Fruit fly (Drosophila melanogaster) whole organism, embryonic: ENCODE results near the gene CG33647.

Experiments used
- ATbp ChIP-seq: fragments of 200-800 bp; sonication (Bioruptor generic); optimal IDR thresholded peaks from 2 replicates; lab custom pipeline; 2017; ENCODE audit warnings: missing biosample characterization, mild to moderate bottlenecking, missing genetic modification characterization, missing genetic modification reagents
- Asciz ChIP-seq: fragments of 200-800 bp; sonication (Bioruptor generic); optimal IDR thresholded peaks from 2 replicates; lab custom pipeline; 2017; ENCODE audit warnings: missing biosample characterization, mild to moderate bottlenecking, missing genetic modification characterization, missing genetic modification reagents
- CG10147 ChIP-seq: fragments of 200-800 bp; sonication (Bioruptor generic); optimal IDR thresholded peaks from 2 replicates; lab custom pipeline; 2019; ENCODE audit warnings: missing biosample characterization, mild to moderate bottlenecking, missing genetic modification characterization, moderate library complexity
- CG10267 ChIP-seq: fragments of 200-800 bp; sonication (Bioruptor generic); optimal IDR thresholded peaks from 2 replicates; lab custom pipeline; 2018; ENCODE audit warnings: missing biosample characterization, mild to moderate bottlenecking, missing genetic modification characterization, moderate library complexity
- CG12659 ChIP-seq: fragments of 200-800 bp; sonication (Bioruptor generic); optimal IDR thresholded peaks from 3 replicates; lab custom pipeline; 2017; ENCODE audit warnings: mild to moderate bottlenecking, missing biosample characterization, missing genetic modification reagents, missing genetic modification characterization
- CG13123 ChIP-seq: fragments of 200-800 bp; sonication (Bioruptor generic); optimal IDR thresholded peaks from 2 replicates; lab custom pipeline; 2016; ENCODE audit warnings: missing biosample characterization, missing genetic modification characterization
- CG14050 ChIP-seq: fragments of 200-800 bp; sonication (Bioruptor generic); IDR thresholded peaks from 3 replicates; pipeline ENCODE4 v1.3.6; 2022; ENCODE audit warnings: missing biosample characterization, missing genetic modification characterization
- CG14667 ChIP-seq: fragments of 200-800 bp; sonication (Bioruptor generic); IDR thresholded peaks from 2 replicates; pipeline ENCODE4 v1.3.6; 2022; ENCODE audit warnings: missing biosample characterization, missing genetic modification characterization
- CG17612 ChIP-seq: fragments of 200-800 bp; sonication (Bioruptor generic); IDR thresholded peaks from 2 replicates; pipeline ENCODE4 v1.3.6; 2022; ENCODE audit warnings: missing biosample characterization, missing genetic modification characterization
- CG17802 ChIP-seq: fragments of 200-800 bp; sonication (Bioruptor generic); optimal IDR thresholded peaks from 2 replicates; lab custom pipeline; 2018; ENCODE audit warnings: missing biosample characterization, mild to moderate bottlenecking, missing genetic modification characterization, moderate library complexity
- CG18262 ChIP-seq: fragments of 200-800 bp; optimal IDR thresholded peaks from 3 replicates; lab custom pipeline; 2019; ENCODE audit warnings: missing biosample characterization, mild to moderate bottlenecking, missing genetic modification characterization, moderate library complexity
- CG18476 ChIP-seq: fragments of 200-800 bp; sonication (Bioruptor generic); optimal IDR thresholded peaks from 2 replicates; lab custom pipeline; 2016; ENCODE audit warnings: missing biosample characterization, mild to moderate bottlenecking, missing genetic modification characterization
- CG18599 ChIP-seq: fragments of 200-800 bp; sonication (Bioruptor generic); optimal IDR thresholded peaks from 3 replicates; lab custom pipeline; 2017; ENCODE audit warnings: missing biosample characterization, missing genetic modification characterization, mild to moderate bottlenecking, moderate library complexity, missing genetic modification reagents
- CG31441 ChIP-seq: fragments of 200-800 bp; sonication (Bioruptor generic); IDR thresholded peaks from 2 replicates; pipeline ENCODE4 v1.3.6; 2022; ENCODE audit warnings: missing biosample characterization, missing genetic modification characterization
- CG33557 ChIP-seq: fragments of 200-800 bp; sonication (Bioruptor generic); optimal IDR thresholded peaks from 2 replicates; lab custom pipeline; 2019; ENCODE audit warnings: missing biosample characterization, mild to moderate bottlenecking, missing genetic modification characterization, moderate library complexity
- CG34376 ChIP-seq: fragments of 200-800 bp; sonication (Bioruptor generic); optimal IDR thresholded peaks from 2 replicates; lab custom pipeline; 2018; ENCODE audit warnings: missing biosample characterization, mild to moderate bottlenecking, missing genetic modification characterization
- CG3726 ChIP-seq: fragments of 200-800 bp; sonication (Bioruptor generic); IDR thresholded peaks from 3 replicates; pipeline ENCODE4, ENCODE4 v1.3.6; 2022; ENCODE audit warnings: missing biosample characterization, missing genetic modification characterization
- CG4617 ChIP-seq: fragments of 200-800 bp; sonication (Bioruptor generic); optimal IDR thresholded peaks from 3 replicates; lab custom pipeline; 2016; ENCODE audit warnings: missing biosample characterization, missing genetic modification characterization, borderline replicate concordance
- CG4730 ChIP-seq: fragments of 200-800 bp; sonication (Bioruptor generic); IDR thresholded peaks from 2 replicates; pipeline ENCODE4 v1.3.6; 2022; ENCODE audit warnings: missing biosample characterization, missing genetic modification characterization
- CG7556 ChIP-seq: fragments of 200-800 bp; sonication (Bioruptor generic); optimal IDR thresholded peaks from 2 replicates; lab custom pipeline; 2017; ENCODE audit warnings: missing biosample characterization, mild to moderate bottlenecking, missing genetic modification characterization
- CG7786 ChIP-seq: fragments of 200-800 bp; sonication (Bioruptor generic); optimal IDR thresholded peaks from 2 replicates; lab custom pipeline; 2016; ENCODE audit warnings: missing biosample characterization, missing genetic modification characterization
- CG8281 ChIP-seq: fragments of 200-800 bp; sonication (Bioruptor generic); optimal IDR thresholded peaks from 2 replicates; lab custom pipeline; 2018; ENCODE audit warnings: missing biosample characterization, mild to moderate bottlenecking, missing genetic modification characterization, moderate library complexity
- CG8388 ChIP-seq: fragments of 200-800 bp; sonication (Bioruptor generic); optimal IDR thresholded peaks from 2 replicates; lab custom pipeline; 2019; ENCODE audit warnings: missing biosample characterization, mild to moderate bottlenecking, missing genetic modification characterization, moderate library complexity
- CG9817 ChIP-seq: fragments of 200-800 bp; sonication (Bioruptor generic); optimal IDR thresholded peaks from 2 replicates; lab custom pipeline; 2018; ENCODE audit warnings: missing biosample characterization, mild to moderate bottlenecking, missing genetic modification characterization, moderate library complexity
- Dref ChIP-seq: fragments of 200-800 bp; sonication (Bioruptor generic); IDR thresholded peaks from 2 replicates; pipeline ENCODE4 v1.3.6; 2022; ENCODE audit warnings: missing biosample characterization, missing genetic modification characterization
- E2f2 ChIP-seq: fragments of 200-800 bp; sonication (Bioruptor generic); IDR thresholded peaks from 2 replicates; pipeline ENCODE4 v1.3.6; 2022; ENCODE audit warnings: missing biosample characterization, missing genetic modification characterization
- Fer3 ChIP-seq: fragments of 200-800 bp; sonication (Bioruptor generic); optimal IDR thresholded peaks from 2 replicates; lab custom pipeline; 2018; ENCODE audit warnings: missing biosample characterization, mild to moderate bottlenecking, missing genetic modification characterization, moderate library complexity
- H15 ChIP-seq: fragments of 200-800 bp; sonication (Bioruptor generic); IDR thresholded peaks from 3 replicates; pipeline ENCODE4 v1.3.6; 2022; ENCODE audit warnings: missing biosample characterization, missing genetic modification characterization
- HLH4C ChIP-seq: fragments of 200-800 bp; sonication (Bioruptor generic); IDR thresholded peaks from 3 replicates; pipeline ENCODE4 v1.3.6; 2022; ENCODE audit warnings: missing biosample characterization, missing genetic modification characterization; ENCODE audit not compliant: partially characterized antibody
- HmgZ ChIP-seq: fragments of 200-800 bp; sonication (Bioruptor generic); optimal IDR thresholded peaks from 2 replicates; lab custom pipeline; 2018; ENCODE audit warnings: missing biosample characterization, mild to moderate bottlenecking, missing genetic modification characterization
- MTF-1 ChIP-seq: fragments of 200-800 bp; sonication (Bioruptor generic); optimal IDR thresholded peaks from 2 replicates; lab custom pipeline; 2018; ENCODE audit warnings: missing biosample characterization, mild to moderate bottlenecking, missing genetic modification characterization, borderline replicate concordance
- Med ChIP-seq: fragments of 200-800 bp; sonication (Bioruptor generic); peaks from one replicate; lab custom pipeline; 2016; ENCODE audit warnings: missing biosample characterization, missing genetic modification characterization, mild to moderate bottlenecking, inconsistent platforms, moderate library complexity
- NfI ChIP-seq: fragments of 200-800 bp; sonication (Bioruptor generic); optimal IDR thresholded peaks from 3 replicates; lab custom pipeline; 2018; ENCODE audit warnings: missing biosample characterization, mild to moderate bottlenecking, missing genetic modification characterization, moderate library complexity
- Oli ChIP-seq: fragments of 200-800 bp; sonication (Bioruptor generic); optimal IDR thresholded peaks from 2 replicates; lab custom pipeline; 2018; ENCODE audit warnings: missing biosample characterization, mild to moderate bottlenecking, missing genetic modification characterization, moderate library complexity
- PHDP ChIP-seq: fragments of 200-800 bp; sonication (Bioruptor generic); optimal IDR thresholded peaks from 3 replicates; lab custom pipeline; 2018; ENCODE audit warnings: missing biosample characterization, mild to moderate bottlenecking, missing genetic modification characterization, moderate library complexity
- Rfx ChIP-seq: fragments of 200-800 bp; sonication (Bioruptor generic); IDR thresholded peaks from 2 replicates; pipeline ENCODE4 v1.3.6; 2022; ENCODE audit warnings: missing biosample characterization, missing genetic modification characterization
- Sox100B ChIP-seq: fragments of 200-800 bp; sonication (Bioruptor generic); optimal IDR thresholded peaks from 3 replicates; lab custom pipeline; 2018; ENCODE audit warnings: missing biosample characterization, mild to moderate bottlenecking, missing genetic modification characterization
- Sox102F ChIP-seq: fragments of 200-800 bp; sonication (Bioruptor generic); optimal IDR thresholded peaks from 2 replicates; lab custom pipeline; 2018; ENCODE audit warnings: missing biosample characterization, mild to moderate bottlenecking, missing genetic modification characterization, moderate library complexity
- abd-A ChIP-seq: fragments of 200-800 bp; sonication (Bioruptor generic); optimal IDR thresholded peaks from 3 replicates; lab custom pipeline; 2019; ENCODE audit warnings: missing biosample characterization, mild to moderate bottlenecking, missing genetic modification characterization, moderate library complexity
- ara ChIP-seq: fragments of 200-800 bp; sonication (Bioruptor generic); IDR thresholded peaks from 2 replicates; pipeline ENCODE4 v1.3.6; 2022; ENCODE audit warnings: missing biosample characterization, missing genetic modification characterization
- ewg ChIP-seq: fragments of 200-800 bp; sonication (Bioruptor generic); optimal IDR thresholded peaks from 3 replicates; lab custom pipeline; 2017; ENCODE audit warnings: mild to moderate bottlenecking, missing biosample characterization, missing genetic modification reagents, missing genetic modification characterization
- exex ChIP-seq: fragments of 200-800 bp; sonication (Bioruptor generic); optimal IDR thresholded peaks from 4 replicates; lab custom pipeline; 2018; ENCODE audit warnings: missing biosample characterization, mild to moderate bottlenecking, missing genetic modification characterization, moderate library complexity
- hb ChIP-seq: fragments of 200-800 bp; sonication (Bioruptor generic); IDR thresholded peaks from 3 replicates; pipeline ENCODE4 v1.3.6; 2022; ENCODE audit warnings: missing biosample characterization, missing genetic modification characterization; ENCODE audit not compliant: partially characterized antibody
- lmd ChIP-seq: fragments of 200-800 bp; sonication (Bioruptor generic); IDR thresholded peaks from 2 replicates; pipeline ENCODE4 v1.3.6; 2022; ENCODE audit warnings: missing biosample characterization, missing genetic modification characterization
- nom ChIP-seq: fragments of 200-800 bp; sonication (Bioruptor generic); optimal IDR thresholded peaks from 2 replicates; lab custom pipeline; 2017; ENCODE audit warnings: missing biosample characterization, missing genetic modification characterization, mild to moderate bottlenecking, moderate library complexity, missing genetic modification reagents
- onecut ChIP-seq: fragments of 200-800 bp; sonication (Bioruptor generic); IDR thresholded peaks from 2 replicates; pipeline ENCODE4 v1.3.6; 2022; ENCODE audit warnings: missing biosample characterization, missing genetic modification characterization
- phol ChIP-seq: fragments of 200-800 bp; sonication (Bioruptor generic); optimal IDR thresholded peaks from 3 replicates; lab custom pipeline; 2018; ENCODE audit warnings: missing biosample characterization, mild to moderate bottlenecking, missing genetic modification characterization, moderate library complexity
- row ChIP-seq: fragments of 200-800 bp; sonication (Bioruptor generic); IDR thresholded peaks from 3 replicates; pipeline ENCODE4 v1.3.6; 2022; ENCODE audit warnings: missing biosample characterization, missing genetic modification characterization
- scrt ChIP-seq: fragments of 200-800 bp; sonication (Bioruptor generic); optimal IDR thresholded peaks from 2 replicates; lab custom pipeline; 2018; ENCODE audit warnings: missing biosample characterization, mild to moderate bottlenecking, missing genetic modification characterization, moderate library complexity

The CG33647 gene

DNA sequence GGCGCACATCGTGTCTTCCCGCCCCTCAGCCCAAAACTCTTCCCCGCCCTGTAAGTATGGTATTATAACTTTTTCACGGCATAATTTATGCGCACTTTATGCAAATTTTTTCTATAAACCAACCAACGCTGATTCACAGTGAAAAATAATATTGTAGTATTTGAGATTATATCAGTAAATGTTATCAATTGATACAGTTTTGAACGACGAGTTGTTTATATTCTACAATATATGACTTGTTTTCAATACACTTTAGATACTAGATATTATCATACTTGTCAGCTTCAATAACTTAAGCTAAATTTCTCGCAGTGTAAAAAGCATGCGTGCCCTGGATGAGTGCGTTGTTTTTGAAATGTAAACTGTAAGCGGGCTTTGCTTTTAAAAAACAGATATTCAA is 19.8 kb upstream of the CG33647 start:
- TF ChIP-seq CG3726 (GFP tag; lab: Robert Waterston, UW) (0 out of 3 replicates have a peak, but pooled peaks have one; percentile 13), nom (GFP tag; lab: Kevin White, UChicago) (no peak), CG10147 (peak; percentile 76), row (peak; percentile 63; the same call in 2 of the 3 replicates), H15 (GFP tag; lab: Robert Waterston, UW) (no peak), hb (GFP tag; lab: Robert Waterston, UW) (no peak), CG4730 (GFP tag; lab: Robert Waterston, UW) (no peak), onecut (GFP tag; lab: Robert Waterston, UW) (0 out of 2 replicates have a peak, but pooled peaks have one; percentile 10), CG12659 (GFP tag; lab: Kevin White, UChicago) (peak; percentile 19), CG8281 (tag; lab: Kevin White, UChicago) (peak; percentile 25), exex (no peak), MTF-1 (peak; percentile 17), Fer3 (tag; lab: Kevin White, UChicago) (peak; percentile 65), CG13123 (no peak), Sox100B (GFP tag; lab: Kevin White, UChicago) (peak; percentile 34), Asciz (GFP tag; lab: Kevin White, UChicago) (peak; percentile 30), CG31441 (GFP tag; lab: Robert Waterston, UW) (peak; percentile 68), E2f2 (GFP tag; lab: Robert Waterston, UW) (peak; percentile 12; the same call in 1 of the 2 replicates), Rfx (GFP tag; lab: Robert Waterston, UW) (peak; percentile 67), CG4617 (GFP tag; lab: Kevin White, UChicago) (no peak), CG18262 (tag; lab: Kevin White, UChicago) (peak; percentile 41), NfI (GFP tag; lab: Kevin White, UChicago) (peak; percentile 11), CG10267 (tag; lab: Kevin White, UChicago) (peak; percentile 10), CG7786 (no peak), CG33557 (no peak), CG18476 (GFP tag; lab: Kevin White, UChicago) (no peak), CG18599 (GFP tag; lab: Kevin White, UChicago) (peak; percentile 71), abd-A (tag; lab: Kevin White, UChicago) (peak; percentile 46), ara (no peak), scrt (GFP tag; lab: Kevin White, UChicago) (peak; percentile 52), CG7556 (GFP tag; lab: Kevin White, UChicago) (peak; percentile 48), ATbp (peak; percentile 23), PHDP (peak; percentile 67), HmgZ (tag; lab: Kevin White, UChicago) (peak; percentile 11), CG17802 (no peak), HLH4C (GFP tag; lab: Robert Waterston, UW) (no peak), CG34376 (no peak), CG14050 (GFP tag; lab: Robert Waterston, UW) (no peak), CG8388 (GFP tag; lab: Kevin White, UChicago) (peak; percentile 33), ewg (GFP tag; lab: Kevin White, UChicago) (peak; percentile 10), Oli (tag; lab: Kevin White, UChicago) (peak; percentile 34), CG17612 (GFP tag; lab: Robert Waterston, UW) (no peak), Med (GFP tag; lab: Kevin White, UChicago) (peak; percentile 69), CG9817 (tag; lab: Kevin White, UChicago) (peak; percentile 53), lmd (GFP tag; lab: Robert Waterston, UW) (peak; percentile 52), CG14667 (GFP tag; lab: Robert Waterston, UW) (no peak), Sox102F (GFP tag; lab: Kevin White, UChicago) (peak; percentile 65), Dref (GFP tag; lab: Robert Waterston, UW) (no peak), phol (tag; lab: Kevin White, UChicago) (peak; percentile 58)
